Worm (Caenorhabditis elegans) whole organism, midembryonic: ENCODE data around the gene C08B6.5.

ENCODE experiments used
- T22C8.4 ChIP-seq: fragments of 200-800 bp; sonication (Bioruptor generic); IDR thresholded peaks from 2 replicates; pipeline ENCODE4 v1.3.6; 2022; ENCODE audit warnings: missing genetic modification characterization, missing compliant biosample characterization
- cog-1 ChIP-seq: sonication (generic microtip); optimal IDR thresholded peaks from 2 replicates; lab custom pipeline; 2016; ENCODE audit warnings: missing genetic modification characterization, missing compliant biosample characterization
- flt-1 ChIP-seq: fragments of 200-800 bp; sonication (Bioruptor generic); IDR thresholded peaks from 2 replicates; pipeline ENCODE4 v1.3.6; 2022; ENCODE audit warnings: missing genetic modification characterization, missing compliant biosample characterization
- klf-2 ChIP-seq: fragments of 200-800 bp; sonication (Bioruptor generic); conservative IDR thresholded peaks from 2 replicates; pipeline ENCODE4 v1.3.6; 2022; ENCODE audit warnings: missing genetic modification reagents, missing genetic modification characterization, missing compliant biosample characterization
- med-1 ChIP-seq: sonication (generic microtip); optimal IDR thresholded peaks from 2 replicates; lab custom pipeline; 2017; ENCODE audit warnings: missing genetic modification characterization, mild to moderate bottlenecking, missing compliant biosample characterization, antibody characterized with exemption, missing genetic modification reagents; ENCODE audit not compliant: insufficient read depth
- ref-1 ChIP-seq: fragments of 200-800 bp; sonication (Bioruptor generic); conservative IDR thresholded peaks from 2 replicates; pipeline ENCODE4 v1.3.6; 2022; ENCODE audit warnings: missing genetic modification reagents, missing genetic modification characterization, missing compliant biosample characterization
- tab-1 ChIP-seq: fragments of 200-800 bp; sonication (Bioruptor generic); IDR thresholded peaks from 2 replicates; pipeline ENCODE4 v1.3.6; 2022; ENCODE audit warnings: missing genetic modification characterization, missing compliant biosample characterization
- ztf-23 ChIP-seq: fragments of 200-800 bp; sonication (Bioruptor generic); IDR thresholded peaks from 2 replicates; pipeline ENCODE4 v1.3.6; 2022; ENCODE audit warnings: missing genetic modification reagents, missing genetic modification characterization, missing compliant biosample characterization
- ztf-29 ChIP-seq: fragments of 200-800 bp; sonication (Bioruptor generic); IDR thresholded peaks from 2 replicates; pipeline ENCODE4 v1.3.6; 2022; ENCODE audit warnings: missing genetic modification reagents, missing genetic modification characterization, missing compliant biosample characterization

Gene C08B6.5

ce11 chrV:10087103-10087502 lies 30.5 kb upstream of the C08B6.5 start, which contains the start of gene R04B5.5:
R04B5.5 (plus strand) TSS chrV:10087480.
- no peak for TF ChIP-seq cog-1 (tag; lab: Kevin White, UChicago)

- TF ChIP-seq flt-1, result no peak
- no peak for TF ChIP-seq T22C8.4 (GFP tag; lab: Robert Waterston, UW)
- no peak for TF ChIP-seq klf-2 (GFP tag; lab: Robert Waterston, UW)
- TF ChIP-seq cog-1 (tag; lab: Kevin White, UChicago), result no peak
- no peak for TF ChIP-seq ref-1 (GFP tag; lab: Robert Waterston, UW)
- no peak for TF ChIP-seq ztf-29 (GFP tag; lab: Robert Waterston, UW)
- TF ChIP-seq ztf-23 (GFP tag; lab: Robert Waterston, UW), result no peak
- no peak for TF ChIP-seq tab-1 (GFP tag; lab: Robert Waterston, UW)
Measured at ce11 chrV:10090461-10090860, 27.1 kb upstream of the C08B6.5 start, which contains the start of gene R04B5.7. R04B5.7 (minus strand) TSS chrV:10090561.

ce11 chrV:10091152-10091551 lies 26.4 kb upstream of the C08B6.5 start, which contains the start of gene R04B5.11:
R04B5.11 (minus strand) TSS chrV:10091252.
- no peak for TF ChIP-seq T22C8.4 (GFP tag; lab: Robert Waterston, UW)

- no peak for TF ChIP-seq ref-1 (GFP tag; lab: Robert Waterston, UW)
- TF ChIP-seq ztf-29 (GFP tag; lab: Robert Waterston, UW), result no peak
- no peak for TF ChIP-seq flt-1
- TF ChIP-seq ztf-23 (GFP tag; lab: Robert Waterston, UW), result no peak
- no peak for TF ChIP-seq tab-1 (GFP tag; lab: Robert Waterston, UW)
- TF ChIP-seq T22C8.4 (GFP tag; lab: Robert Waterston, UW), result no peak
- TF ChIP-seq klf-2 (GFP tag; lab: Robert Waterston, UW), result no peak
- no peak for TF ChIP-seq med-1
- no peak for TF ChIP-seq cog-1 (tag; lab: Kevin White, UChicago)
Measured at ce11 chrV:10094374-10094773, 23.2 kb upstream of the C08B6.5 start, which contains the start of gene srd-49. srd-49 (plus strand) TSS chrV:10094674.

- TF ChIP-seq med-1 (no peak), ref-1 (GFP tag; lab: Robert Waterston, UW) (no peak), tab-1 (GFP tag; lab: Robert Waterston, UW) (no peak), T22C8.4 (GFP tag; lab: Robert Waterston, UW) (no peak), ztf-29 (GFP tag; lab: Robert Waterston, UW) (no peak), cog-1 (tag; lab: Kevin White, UChicago) (no peak), flt-1 (no peak), ztf-23 (GFP tag; lab: Robert Waterston, UW) (no peak), klf-2 (GFP tag; lab: Robert Waterston, UW) (no peak)
Measured at ce11 chrV:10096932-10097331, 20.6 kb upstream of the C08B6.5 start.

ce11 chrV:10098429-10098828 lies 19.1 kb upstream of the C08B6.5 start, which contains the start of gene ugt-47:
ugt-47 (minus strand) TSS chrV:10098597.
- no peak for TF ChIP-seq tab-1 (GFP tag; lab: Robert Waterston, UW)

- TF ChIP-seq ztf-29 (GFP tag; lab: Robert Waterston, UW) (no peak), flt-1 (no peak), klf-2 (GFP tag; lab: Robert Waterston, UW) (no peak), tab-1 (GFP tag; lab: Robert Waterston, UW) (no peak), T22C8.4 (GFP tag; lab: Robert Waterston, UW) (no peak), med-1 (no peak)
Measured at ce11 chrV:10101916-10102315, 15.6 kb upstream of the C08B6.5 start, which contains the start of gene C08B6.14. C08B6.14 (minus strand) TSS chrV:10102016.

ce11 chrV:10103811-10104210 lies 13.8 kb upstream of the C08B6.5 start:
- TF ChIP-seq klf-2 (GFP tag; lab: Robert Waterston, UW), result no peak
- TF ChIP-seq flt-1, result no peak
- no peak for TF ChIP-seq tab-1 (GFP tag; lab: Robert Waterston, UW)
- no peak for TF ChIP-seq cog-1 (tag; lab: Kevin White, UChicago)
- no peak for TF ChIP-seq ztf-29 (GFP tag; lab: Robert Waterston, UW)
- no peak for TF ChIP-seq med-1
- no peak for TF ChIP-seq T22C8.4 (GFP tag; lab: Robert Waterston, UW)
- TF ChIP-seq ref-1 (GFP tag; lab: Robert Waterston, UW), result no peak
- no peak for TF ChIP-seq ztf-23 (GFP tag; lab: Robert Waterston, UW)

ce11 chrV:10104785-10105310 lies 12.7 kb upstream of the C08B6.5 start, which contains the start of gene ugt-17:
ugt-17 (minus strand) TSS chrV:10104964.
- TF ChIP-seq T22C8.4 (GFP tag; lab: Robert Waterston, UW) (no peak), klf-2 (GFP tag; lab: Robert Waterston, UW) (no peak), med-1 (no peak), ztf-23 (GFP tag; lab: Robert Waterston, UW) (no peak), flt-1 (no peak), ztf-29 (GFP tag; lab: Robert Waterston, UW) (no peak), cog-1 (tag; lab: Kevin White, UChicago) (no peak), ref-1 (GFP tag; lab: Robert Waterston, UW) (no peak), tab-1 (GFP tag; lab: Robert Waterston, UW) (no peak)

ce11 chrV:10105412-10105811 lies 12.2 kb upstream of the C08B6.5 start, which contains the start of gene C08B6.2:
C08B6.2 (plus strand) TSS chrV:10105712.
- TF ChIP-seq flt-1 (no peak), ref-1 (GFP tag; lab: Robert Waterston, UW) (no peak), T22C8.4 (GFP tag; lab: Robert Waterston, UW) (no peak), med-1 (no peak), ztf-23 (GFP tag; lab: Robert Waterston, UW) (no peak), cog-1 (tag; lab: Kevin White, UChicago) (no peak), tab-1 (GFP tag; lab: Robert Waterston, UW) (no peak), ztf-29 (GFP tag; lab: Robert Waterston, UW) (no peak), klf-2 (GFP tag; lab: Robert Waterston, UW) (no peak)
